Worm (Caenorhabditis elegans) whole organism, L3 larva: ENCODE measurements around the gene cal-7.

ENCODE experiments used
- ceh-16 ChIP-seq: sonication (generic microtip); optimal IDR thresholded peaks from 2 replicates; lab custom pipeline; 2017; ENCODE audit warnings: missing biosample characterization, missing genetic modification characterization
- elt-3 ChIP-seq, 3 experiments: fragments of 150-350 bp in 1 of 3; sonication (generic microtip) in 2 of 3; optimal IDR thresholded peaks; 2 replicates in 2 of 3; 4 replicates in 1 of 3; lab custom pipeline; 2014 to 2017; ENCODE audit warnings: missing biosample characterization in 3 of 3, missing genetic modification characterization in 3 of 3
- fos-1 ChIP-seq: fragments of 150-350 bp; optimal IDR thresholded peaks from 2 replicates; lab custom pipeline; 2014; ENCODE audit warnings: missing biosample characterization, missing genetic modification characterization
- lin-15B ChIP-seq: fragments of 150-350 bp; optimal IDR thresholded peaks from 2 replicates; lab custom pipeline; 2014; ENCODE audit warnings: missing biosample characterization, missing genetic modification characterization
- lin-39 ChIP-seq: fragments of 150-350 bp; optimal IDR thresholded peaks from 2 replicates; lab custom pipeline; 2018; ENCODE audit warnings: missing biosample characterization, missing genetic modification reagents, missing genetic modification characterization
- nhr-11 ChIP-seq: fragments of 150-350 bp; optimal IDR thresholded peaks from 2 replicates; lab custom pipeline; 2014; ENCODE audit warnings: missing biosample characterization, missing genetic modification characterization
- nhr-12 ChIP-seq: fragments of 150-350 bp; optimal IDR thresholded peaks from 2 replicates; lab custom pipeline; 2014; ENCODE audit warnings: missing biosample characterization, missing genetic modification characterization
- nhr-76 ChIP-seq: fragments of 150-350 bp; sonication (generic microtip); optimal IDR thresholded peaks from 5 replicates; lab custom pipeline; 2014; ENCODE audit warnings: missing biosample characterization, missing genetic modification characterization
- nhr-77 ChIP-seq: fragments of 150-350 bp; optimal IDR thresholded peaks from 2 replicates; lab custom pipeline; 2014; ENCODE audit warnings: missing biosample characterization, missing genetic modification characterization
- sea-2 ChIP-seq: fragments of 150-350 bp; sonication (generic microtip); optimal IDR thresholded peaks from 4 replicates; lab custom pipeline; 2014; ENCODE audit warnings: missing biosample characterization, missing genetic modification reagents, missing genetic modification characterization
- skn-1 ChIP-seq: fragments of 150-350 bp; optimal IDR thresholded peaks from 2 replicates; lab custom pipeline; 2014; ENCODE audit warnings: missing biosample characterization, missing genetic modification characterization
- tbx-2 ChIP-seq: sonication (generic microtip); optimal IDR thresholded peaks from 2 replicates; lab custom pipeline; 2016; ENCODE audit warnings: mild to moderate bottlenecking, missing genetic modification characterization, missing compliant biosample characterization

DNA sequence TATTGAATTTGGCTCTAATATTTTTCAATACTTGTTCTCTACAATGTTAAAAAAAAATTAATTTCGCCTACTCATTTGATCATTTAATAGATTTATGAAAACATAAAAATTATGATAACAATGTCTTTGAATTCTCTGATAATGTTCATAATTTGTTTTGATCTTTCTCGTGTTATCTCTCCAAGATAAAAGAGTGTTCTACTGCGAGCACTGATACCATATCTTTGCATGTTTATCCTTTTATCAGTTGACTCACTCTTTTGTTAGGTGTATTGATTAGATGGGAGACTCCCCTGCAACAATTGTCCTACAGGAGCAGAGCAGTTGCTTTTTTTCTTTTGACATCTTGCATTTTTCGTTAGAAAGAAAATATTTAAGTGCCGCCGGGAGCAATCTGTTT lies 34.7 kb upstream of the cal-7 start:
- TF ChIP-seq fos-1 (no peak), tbx-2 (no peak), nhr-77 (no peak), lin-15B (no peak), nhr-12 (tag; lab: Kevin White, UChicago) (no peak), lin-39 (tag; lab: Kevin White, UChicago) (no peak), nhr-76 (tag; lab: Kevin White, UChicago) (no peak), elt-3 (tag; optimal IDR thresholded peaks at IDR 0.05; lab: Kevin White, UChicago) (no peak), ceh-16 (tag; lab: Kevin White, UChicago) (no peak), sea-2 (GFP tag; lab: Kevin White, UChicago) (no peak), nhr-11 (tag; lab: Kevin White, UChicago) (no peak), skn-1 (no peak)
